Fruit fly (Drosophila melanogaster) Kc167 (cell line): ENCODE measurements around the gene Ccn.

Experiments
- h ChIP-seq: fragments of >200 bp; optimal IDR thresholded peaks from 3 replicates; lab custom pipeline; 2018; ENCODE audit warnings: missing external identifiers
- ttk ChIP-seq: sonication (Bioruptor generic); optimal IDR thresholded peaks from 2 replicates; lab custom pipeline; 2017; ENCODE audit warnings: missing external identifiers

DNA sequence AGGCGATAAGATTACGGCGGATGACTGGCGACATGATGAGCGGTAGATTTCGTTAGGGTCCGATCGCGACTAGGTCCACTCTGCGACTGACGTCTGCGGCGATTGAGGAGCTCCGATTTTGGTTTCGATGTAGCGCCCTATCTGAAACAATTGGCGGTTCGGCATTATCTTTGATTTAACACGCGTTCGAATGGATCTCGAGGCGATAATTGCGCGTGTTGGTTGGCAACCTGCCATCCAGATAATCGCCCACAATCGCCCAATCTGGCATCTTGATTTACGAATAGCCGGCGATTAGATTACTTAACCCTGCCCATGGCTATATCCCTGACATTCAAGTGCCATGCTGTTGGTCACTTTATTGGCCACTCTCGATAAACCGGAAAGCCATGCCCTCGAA, 64.5 kb downstream of the Ccn start:
- TF ChIP-seq h (lab: Kevin White, UChicago), result no peak
- no peak for TF ChIP-seq ttk
